Fruit fly (Drosophila melanogaster) whole organism: ENCODE data around the gene wol.

Experiments
- psq ChIP-seq: fragments of >200 bp; optimal IDR thresholded peaks from 2 replicates; lab custom pipeline; 2017
- usp ChIP-seq: fragments of >200 bp; optimal IDR thresholded peaks from 2 replicates; lab custom pipeline; 2017; ENCODE audit warnings: missing biosample characterization, missing genetic modification characterization, mixed read lengths

- TF ChIP-seq psq (lab: Kevin White, UChicago) (no peak), usp (GFP tag; lab: Kevin White, UChicago) (no peak)
Measured at dm6 chr2L:8292159-8292887, 10.5 kb downstream of the wol start.
